Worm (Caenorhabditis elegans) whole organism, early embryonic: Measurements from ENCODE around the gene C07G3.15.

Source experiments
- ama-1 ChIP-seq: fragments of 150-350 bp; optimal IDR thresholded peaks from 2 replicates; lab custom pipeline; 2014
- flt-1 ChIP-seq: fragments of 200-800 bp; sonication (Bioruptor generic); IDR thresholded peaks from 2 replicates; pipeline ENCODE4 v1.3.6; 2022; ENCODE audit warnings: missing genetic modification characterization, missing compliant biosample characterization
- tra-4 ChIP-seq: sonication (generic microtip); optimal IDR thresholded peaks from 2 replicates; lab custom pipeline; 2017; ENCODE audit warnings: missing genetic modification characterization, missing compliant biosample characterization

ce11 chrV:3455135-3455747 is 41.5 kb downstream of the C07G3.15 start:
- TF ChIP-seq flt-1 (GFP tag; lab: Robert Waterston, UW) (no peak), ama-1 (lab: Kevin White, UChicago) (no peak), tra-4 (tag; lab: Kevin White, UChicago) (peak; percentile 3)
